Worm (Caenorhabditis elegans) whole organism, midembryonic: ENCODE measurements around the gene F58H1.7.
A peak's percentile ranks its signal among the peaks of the same experiment; 100 is the strongest.

Experiments used
- T22C8.4 ChIP-seq: fragments of 200-800 bp; sonication (Bioruptor generic); IDR thresholded peaks from 2 replicates; pipeline ENCODE4 v1.3.6; 2022; ENCODE audit warnings: missing genetic modification characterization, missing compliant biosample characterization
- cog-1 ChIP-seq: sonication (generic microtip); optimal IDR thresholded peaks from 2 replicates; lab custom pipeline; 2016; ENCODE audit warnings: missing genetic modification characterization, missing compliant biosample characterization
- flt-1 ChIP-seq: fragments of 200-800 bp; sonication (Bioruptor generic); IDR thresholded peaks from 2 replicates; pipeline ENCODE4 v1.3.6; 2022; ENCODE audit warnings: missing genetic modification characterization, missing compliant biosample characterization
- klf-2 ChIP-seq: fragments of 200-800 bp; sonication (Bioruptor generic); conservative IDR thresholded peaks from 2 replicates; pipeline ENCODE4 v1.3.6; 2022; ENCODE audit warnings: missing genetic modification reagents, missing genetic modification characterization, missing compliant biosample characterization
- med-1 ChIP-seq: sonication (generic microtip); optimal IDR thresholded peaks from 2 replicates; lab custom pipeline; 2017; ENCODE audit warnings: missing genetic modification characterization, mild to moderate bottlenecking, missing compliant biosample characterization, antibody characterized with exemption, missing genetic modification reagents; ENCODE audit not compliant: insufficient read depth
- ref-1 ChIP-seq: fragments of 200-800 bp; sonication (Bioruptor generic); conservative IDR thresholded peaks from 2 replicates; pipeline ENCODE4 v1.3.6; 2022; ENCODE audit warnings: missing genetic modification reagents, missing genetic modification characterization, missing compliant biosample characterization
- tab-1 ChIP-seq: fragments of 200-800 bp; sonication (Bioruptor generic); IDR thresholded peaks from 2 replicates; pipeline ENCODE4 v1.3.6; 2022; ENCODE audit warnings: missing genetic modification characterization, missing compliant biosample characterization
- ztf-23 ChIP-seq: fragments of 200-800 bp; sonication (Bioruptor generic); IDR thresholded peaks from 2 replicates; pipeline ENCODE4 v1.3.6; 2022; ENCODE audit warnings: missing genetic modification reagents, missing genetic modification characterization, missing compliant biosample characterization
- ztf-29 ChIP-seq: fragments of 200-800 bp; sonication (Bioruptor generic); IDR thresholded peaks from 2 replicates; pipeline ENCODE4 v1.3.6; 2022; ENCODE audit warnings: missing genetic modification reagents, missing genetic modification characterization, missing compliant biosample characterization

The F58H1.7 gene

DNA sequence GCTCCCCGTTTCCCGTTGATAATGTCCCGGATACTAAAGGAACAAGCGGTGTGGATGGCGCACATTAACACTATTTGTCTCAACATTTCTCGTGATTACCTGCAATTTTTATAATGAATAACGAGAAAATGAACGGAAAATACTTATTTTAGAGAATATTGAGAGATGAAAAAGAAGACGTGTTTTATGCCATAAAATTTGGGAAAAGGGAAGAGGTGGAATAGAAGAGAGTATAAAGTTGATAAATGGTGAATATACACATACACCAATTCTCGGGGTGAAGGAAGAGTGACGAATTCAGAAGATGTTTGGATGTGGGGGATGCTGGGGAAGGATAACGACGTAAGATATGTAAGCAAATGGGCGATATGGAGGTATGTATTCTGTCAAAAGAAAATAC, at the start of gene F58H1.7:
Gene F58H1.7, minus strand, starts transcription at position 101 of the 400 bp plus-strand sequence.
- no peak for TF ChIP-seq ref-1 (GFP tag; lab: Robert Waterston, UW)
- TF ChIP-seq klf-2 (GFP tag; lab: Robert Waterston, UW): no peak
- TF ChIP-seq flt-1 (GFP tag; lab: Robert Waterston, UW): no peak
- TF ChIP-seq ztf-23 (GFP tag; lab: Robert Waterston, UW): no peak
- TF ChIP-seq cog-1 (tag; lab: Kevin White, UChicago): no peak
- no peak for TF ChIP-seq tab-1 (GFP tag; lab: Robert Waterston, UW)
- no peak for TF ChIP-seq T22C8.4 (GFP tag; lab: Robert Waterston, UW)
- TF ChIP-seq ztf-29 (GFP tag; lab: Robert Waterston, UW): no peak
- TF ChIP-seq med-1 (GFP tag; lab: Kevin White, UChicago): no peak

DNA sequence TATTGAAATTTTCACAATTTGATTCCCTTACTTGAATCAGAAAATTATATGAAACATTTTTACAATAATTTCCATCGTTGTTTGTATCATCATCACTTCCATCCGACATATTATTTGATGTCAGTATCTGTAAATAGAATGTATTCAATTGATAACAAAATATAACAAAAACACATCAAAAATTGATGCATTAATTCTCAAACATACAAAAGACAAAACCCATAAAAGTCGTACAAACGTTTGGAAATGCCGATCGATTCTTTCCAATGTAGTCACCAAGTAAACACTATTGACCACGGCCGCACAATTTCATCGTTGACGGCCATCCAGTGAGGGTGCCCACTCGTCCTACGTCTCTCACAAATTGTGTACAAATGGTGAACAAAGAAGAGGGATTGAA, 48.7 kb upstream of the F58H1.7 start, which contains the start of gene add-2:
Gene add-2, minus strand, starts transcription at position 109 of the 400 bp plus-strand sequence.
- TF ChIP-seq tab-1 (GFP tag; lab: Robert Waterston, UW) (no peak), ref-1 (GFP tag; lab: Robert Waterston, UW) (no peak), T22C8.4 (GFP tag; lab: Robert Waterston, UW) (no peak), med-1 (GFP tag; lab: Kevin White, UChicago) (no peak), flt-1 (GFP tag; lab: Robert Waterston, UW) (no peak), ztf-29 (GFP tag; lab: Robert Waterston, UW) (no peak), cog-1 (tag; lab: Kevin White, UChicago) (no peak), klf-2 (GFP tag; lab: Robert Waterston, UW) (no peak), ztf-23 (GFP tag; lab: Robert Waterston, UW) (no peak)

DNA sequence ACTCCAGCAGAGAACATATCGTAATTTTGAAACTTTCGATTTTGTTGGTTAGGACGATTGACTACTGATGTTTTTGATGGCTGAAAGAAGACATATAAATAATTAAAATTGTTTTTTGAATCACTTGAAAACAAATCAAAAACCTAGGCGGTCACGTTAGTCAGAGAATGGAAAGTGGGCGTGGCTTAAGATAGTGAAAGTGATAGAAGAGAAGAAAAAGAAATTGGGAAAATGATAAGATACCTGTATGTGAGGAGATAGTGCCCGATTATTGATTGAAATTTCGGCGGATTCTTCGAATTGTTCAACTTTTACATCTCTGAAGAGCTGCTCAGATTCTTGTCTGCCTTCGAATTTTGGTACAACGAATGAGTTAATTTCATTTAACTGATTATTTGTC, 47.1 kb upstream of the F58H1.7 start:
- TF ChIP-seq ref-1 (GFP tag; lab: Robert Waterston, UW): no peak
- TF ChIP-seq T22C8.4 (GFP tag; lab: Robert Waterston, UW): no peak
- no peak for TF ChIP-seq med-1 (GFP tag; lab: Kevin White, UChicago)
- TF ChIP-seq tab-1 (GFP tag; lab: Robert Waterston, UW): no peak
- TF ChIP-seq flt-1 (GFP tag; lab: Robert Waterston, UW): no peak
- TF ChIP-seq cog-1 (tag; lab: Kevin White, UChicago): no peak
- TF ChIP-seq ztf-23 (GFP tag; lab: Robert Waterston, UW): no peak
- no peak for TF ChIP-seq klf-2 (GFP tag; lab: Robert Waterston, UW)
- TF ChIP-seq ztf-29 (GFP tag; lab: Robert Waterston, UW): no peak

DNA sequence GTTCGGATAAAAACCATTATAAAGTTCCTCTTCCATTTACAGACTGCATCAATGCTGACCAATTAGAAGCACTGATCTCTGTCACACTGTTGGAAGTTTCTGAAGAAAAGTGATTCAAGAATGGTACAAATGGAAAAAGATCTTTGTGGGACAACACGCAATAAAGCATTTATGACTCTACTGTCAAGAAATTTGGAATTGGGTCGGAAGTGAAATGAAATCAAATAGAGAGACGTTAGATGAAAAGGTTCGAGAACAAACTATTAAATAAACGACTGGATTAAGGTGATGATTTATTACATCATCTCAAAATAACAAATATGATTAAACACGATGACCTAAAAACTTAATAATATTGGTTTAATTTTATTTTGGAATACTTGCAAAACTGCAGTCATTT, 41.9 kb upstream of the F58H1.7 start, which contains the start of gene F57F5.3:
Gene F57F5.3, minus strand, starts transcription at position 101 of the 400 bp plus-strand sequence.
- TF ChIP-seq ref-1 (GFP tag; lab: Robert Waterston, UW) (no peak), flt-1 (GFP tag; lab: Robert Waterston, UW) (no peak), klf-2 (GFP tag; lab: Robert Waterston, UW) (no peak), T22C8.4 (GFP tag; lab: Robert Waterston, UW) (no peak), tab-1 (GFP tag; lab: Robert Waterston, UW) (no peak), ztf-23 (GFP tag; lab: Robert Waterston, UW) (no peak)

DNA sequence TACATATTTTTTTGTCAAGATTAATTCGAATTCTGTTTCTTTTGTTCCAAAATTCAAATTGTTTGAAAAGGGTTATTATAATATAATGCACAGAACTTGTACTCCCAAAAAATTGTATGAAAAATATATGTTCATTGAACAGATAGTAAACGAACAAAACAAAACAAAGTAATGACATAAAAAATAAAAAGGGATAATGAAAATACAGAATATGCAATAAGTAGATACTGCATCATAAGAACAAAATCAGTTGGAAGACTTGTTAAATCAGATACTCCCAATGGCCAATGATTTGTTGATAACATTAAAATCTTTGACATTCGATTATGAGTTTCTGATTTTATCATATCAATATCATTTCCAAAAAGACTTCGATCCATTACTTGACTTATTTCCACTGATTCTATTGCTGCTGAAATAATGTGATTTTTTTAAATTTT, 39.9 kb upstream of the F58H1.7 start:
- TF ChIP-seq T22C8.4 (GFP tag; lab: Robert Waterston, UW): no peak
- no peak for TF ChIP-seq klf-2 (GFP tag; lab: Robert Waterston, UW)
- no peak for TF ChIP-seq med-1 (GFP tag; lab: Kevin White, UChicago)
- no peak for TF ChIP-seq ztf-23 (GFP tag; lab: Robert Waterston, UW)
- TF ChIP-seq flt-1 (GFP tag; lab: Robert Waterston, UW): no peak
- TF ChIP-seq cog-1 (tag; lab: Kevin White, UChicago): no peak
- TF ChIP-seq tab-1 (GFP tag; lab: Robert Waterston, UW): no peak

DNA sequence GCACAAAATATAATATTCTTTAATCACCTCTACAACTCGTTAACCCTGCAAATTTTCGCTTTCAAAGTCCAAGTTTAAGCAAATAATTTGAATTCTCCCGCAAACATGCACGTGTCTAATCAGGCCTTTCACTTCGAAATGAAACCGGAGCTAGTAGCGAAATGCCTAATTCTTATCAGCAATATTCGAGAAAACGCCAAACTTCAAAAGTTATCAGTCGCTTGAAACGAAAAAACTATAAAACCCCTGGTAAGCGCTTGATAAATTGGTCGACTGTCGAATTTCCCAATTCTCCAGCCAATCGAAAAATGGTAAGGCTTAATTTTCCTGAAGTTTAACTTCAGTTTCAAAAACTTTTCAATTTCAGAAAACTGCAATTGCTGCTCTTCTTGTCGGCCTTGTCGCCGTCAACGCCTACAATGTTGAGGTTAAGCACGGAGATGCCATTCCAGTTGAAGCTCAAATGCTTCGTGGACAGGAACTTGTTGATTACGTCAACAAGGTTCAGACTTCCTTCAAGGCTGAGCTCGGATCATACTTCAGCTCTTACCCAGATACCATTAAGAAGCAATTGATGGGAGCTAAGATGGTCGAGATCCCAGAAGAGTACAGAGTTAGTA, 38.4 kb upstream of the F58H1.7 start, which contains the start of gene cpr-9:
Gene cpr-9, plus strand, starts transcription at position 188 of the 620 bp plus-strand sequence.
- TF ChIP-seq ztf-29 (GFP tag; lab: Robert Waterston, UW) (no peak), tab-1 (GFP tag; lab: Robert Waterston, UW) (no peak), klf-2 (GFP tag; lab: Robert Waterston, UW) (no peak), med-1 (GFP tag; lab: Kevin White, UChicago) (no peak), T22C8.4 (GFP tag; lab: Robert Waterston, UW) (no peak), cog-1 (tag; lab: Kevin White, UChicago) (no peak), ref-1 (GFP tag; lab: Robert Waterston, UW) (no peak), ztf-23 (GFP tag; lab: Robert Waterston, UW) (no peak), flt-1 (GFP tag; lab: Robert Waterston, UW) (no peak)

DNA sequence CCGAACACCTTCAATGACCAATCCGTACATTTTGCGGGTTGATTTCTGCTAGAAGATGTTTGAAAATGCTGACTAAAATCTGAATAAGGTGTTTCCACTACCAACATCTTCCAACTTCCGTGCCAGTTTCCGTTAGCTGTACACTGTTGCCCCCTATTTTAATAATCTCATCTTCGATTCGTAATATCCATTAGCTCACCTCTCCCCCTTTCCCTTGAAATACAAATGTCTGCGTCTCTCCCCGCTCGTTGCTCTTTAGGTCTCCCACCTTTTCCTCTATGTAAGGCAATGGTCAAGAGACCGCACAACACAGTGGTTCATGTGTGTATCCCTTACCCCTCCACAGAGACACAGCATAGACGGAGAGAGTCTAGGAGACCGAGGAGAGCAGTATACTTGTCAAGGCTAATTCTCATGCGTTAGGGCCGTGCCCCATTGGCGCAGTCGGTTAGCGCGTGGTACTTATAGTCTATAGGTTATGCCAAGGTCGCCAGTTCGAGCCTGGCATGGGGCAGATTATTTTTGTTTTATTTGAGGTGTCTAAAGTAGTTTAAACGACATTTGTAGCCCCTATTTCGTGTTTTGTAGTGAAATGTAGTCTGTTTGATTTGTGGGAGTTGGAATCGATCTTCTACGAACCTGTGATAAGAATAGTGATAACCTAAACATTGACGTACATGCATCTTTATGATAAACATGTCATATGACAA, 37.3 kb upstream of the F58H1.7 start, which contains the start of gene gcy-33:
Gene gcy-33, minus strand, starts transcription at position 51 of the 710 bp plus-strand sequence.
- peak; percentile 97 for TF ChIP-seq ztf-23 (GFP tag; lab: Robert Waterston, UW)
- TF ChIP-seq ref-1 (GFP tag; lab: Robert Waterston, UW): peak; percentile 97
- peak; percentile 96 for TF ChIP-seq T22C8.4 (GFP tag; lab: Robert Waterston, UW)
- peak; percentile 85 for TF ChIP-seq cog-1 (tag; lab: Kevin White, UChicago)
- peak; percentile 97 for TF ChIP-seq klf-2 (GFP tag; lab: Robert Waterston, UW)
- peak; percentile 97 for TF ChIP-seq ztf-29 (GFP tag; lab: Robert Waterston, UW)
- TF ChIP-seq med-1 (GFP tag; lab: Kevin White, UChicago): peak; percentile 88
- peak; percentile 99 for TF ChIP-seq tab-1 (GFP tag; lab: Robert Waterston, UW)
- peak; percentile 98 for TF ChIP-seq flt-1 (GFP tag; lab: Robert Waterston, UW)

DNA sequence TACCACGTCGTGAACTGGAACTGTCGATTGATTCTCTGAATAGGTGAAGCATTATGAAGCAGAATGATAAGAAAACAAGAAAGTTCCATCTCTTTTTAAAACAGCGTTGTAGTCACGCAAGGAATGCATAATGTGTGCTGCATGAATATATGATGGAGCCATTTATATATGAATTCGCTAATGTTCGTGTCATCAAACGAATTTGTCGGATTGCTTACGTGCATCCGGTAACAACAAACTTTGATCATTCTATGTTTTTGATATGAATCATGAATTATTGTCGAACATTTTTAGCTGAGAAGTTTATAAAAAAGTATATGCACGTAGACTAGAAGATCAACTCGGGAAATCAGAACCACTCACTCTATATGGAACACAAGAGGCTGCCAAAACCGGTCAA, 32.8 kb upstream of the F58H1.7 start:
- no peak for TF ChIP-seq ztf-29 (GFP tag; lab: Robert Waterston, UW)
- no peak for TF ChIP-seq cog-1 (tag; lab: Kevin White, UChicago)
- TF ChIP-seq ztf-23 (GFP tag; lab: Robert Waterston, UW): no peak
- TF ChIP-seq tab-1 (GFP tag; lab: Robert Waterston, UW): no peak
